Worm (Caenorhabditis elegans) whole organism, young adult: ENCODE data around the gene Y75B8A.19.

ENCODE experiments used
- F49E8.2 ChIP-seq: sonication (generic microtip); optimal IDR thresholded peaks from 3 replicates; lab custom pipeline; 2017; ENCODE audit warnings: missing genetic modification characterization, mild to moderate bottlenecking, missing compliant biosample characterization, antibody characterized with exemption, moderate library complexity; ENCODE audit not compliant: insufficient read depth
- cebp-1 ChIP-seq, 2 experiments: fragments of 200-800 bp in 1 of 2; sonication (Bioruptor generic) in 1 of 2; sonication (generic microtip) in 1 of 2; IDR thresholded peaks in 1 of 2; optimal IDR thresholded peaks in 1 of 2; 2 replicates each; pipeline versions ENCODE4 v1.3.6 to Lab custom; 2017 to 2022; ENCODE audit warnings: missing compliant biosample characterization in 2 of 2, missing genetic modification characterization in 2 of 2, mild to moderate bottlenecking in 1 of 2, missing genetic modification reagents in 1 of 2, moderate library complexity in 1 of 2
- ceh-91 ChIP-seq: fragments of 200-800 bp; sonication (Bioruptor generic); IDR thresholded peaks from 2 replicates; pipeline ENCODE4 v1.3.6; 2022; ENCODE audit warnings: missing genetic modification reagents, missing genetic modification characterization, missing compliant biosample characterization
- efl-1 ChIP-seq: fragments of 150-350 bp; optimal IDR thresholded peaks from 2 replicates; lab custom pipeline; 2014; ENCODE audit warnings: missing biosample characterization, missing genetic modification reagents, missing genetic modification characterization
- mes-4 ChIP-seq: sonication (generic microtip); optimal IDR thresholded peaks from 2 replicates; lab custom pipeline; 2016; ENCODE audit warnings: missing genotype, missing genetic modification characterization, missing compliant biosample characterization

- TF ChIP-seq cebp-1 (GFP tag; IDR thresholded peaks at IDR 0.05; lab: Robert Waterston, UW) (no peak), cebp-1 (tag; optimal IDR thresholded peaks at IDR 0.05; lab: Kevin White, UChicago) (no peak), F49E8.2 (tag; lab: Kevin White, UChicago) (no peak), mes-4 (tag; lab: Kevin White, UChicago) (no peak), efl-1 (GFP tag; lab: Kevin White, UChicago) (no peak), ceh-91 (GFP tag; lab: Robert Waterston, UW) (no peak)
Observed at ce11 chrIII:12218078-12218477, 8.4 kb upstream of the Y75B8A.19 start.
